Fruit fly (Drosophila melanogaster): ENCODE measurements around the gene BobA.

Gene BobA

DNA sequence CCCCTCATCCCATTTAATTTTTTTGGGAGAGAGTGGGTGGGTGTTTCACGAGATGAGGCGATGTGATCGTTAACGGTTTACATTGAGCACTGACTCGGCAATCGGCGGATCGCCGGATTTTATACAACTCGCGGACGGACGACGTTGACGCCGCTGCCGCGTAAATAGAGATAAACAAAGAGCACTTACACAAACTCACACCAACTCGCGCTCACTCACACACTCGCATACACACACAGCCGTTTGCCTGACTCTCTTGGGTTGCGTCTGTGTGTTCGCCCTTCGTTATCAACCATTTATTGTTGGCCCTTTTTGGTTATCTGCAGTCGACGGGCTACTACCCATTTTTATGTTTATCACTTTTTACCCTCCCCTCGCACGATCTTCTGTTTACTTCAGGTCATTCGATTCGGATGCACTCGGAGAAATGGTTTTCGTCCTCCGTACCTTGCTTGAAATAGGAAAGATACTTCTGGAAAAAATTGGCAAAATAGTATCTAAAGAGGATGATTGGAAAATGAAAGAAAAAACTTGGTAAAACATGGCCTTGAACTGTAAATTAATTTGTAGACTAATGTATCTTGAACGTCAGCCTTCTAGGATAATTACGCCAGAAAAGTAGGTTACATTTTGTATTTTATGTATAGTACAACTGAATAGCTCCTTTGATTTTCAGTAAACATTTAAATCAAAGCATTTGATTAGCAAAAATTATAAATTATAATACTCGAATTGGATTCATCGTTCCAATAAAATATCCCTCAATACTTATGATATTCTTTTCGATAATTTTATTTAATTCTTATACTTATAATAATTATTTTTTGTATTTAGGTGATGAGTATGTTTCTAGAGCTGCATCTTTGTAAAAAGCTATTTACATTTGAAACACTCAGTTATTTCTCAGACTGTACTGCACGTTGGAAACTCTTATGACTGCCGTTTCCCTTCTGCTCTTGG lies 31.9 kb upstream of the BobA start (continued):
- TF ChIP-seq HmgD (GFP tag; optimal IDR thresholded peaks at IDR 0.05) (no peak), CG1529 (GFP tag; optimal IDR thresholded peaks at IDR 0.05) (peak; percentile 11), CG10462 (GFP tag; optimal IDR thresholded peaks at IDR 0.05) (peak; percentile 27), CG6854 (GFP tag; optimal IDR thresholded peaks at IDR 0.05) (no peak), CG30403 (GFP tag; optimal IDR thresholded peaks at IDR 0.05) (peak; percentile 60), HmgZ (tag; optimal IDR thresholded peaks at IDR 0.05) (peak; percentile 33), CG4617 (GFP tag; optimal IDR thresholded peaks at IDR 0.05; ENCODE audit: borderline replicate concordance) (peak; percentile 3), amos (GFP tag; IDR thresholded peaks at IDR 0.05; ENCODE audit: partially characterized antibody) (peak; percentile 41; the same call in 1 of the 2 replicates), CG10366 (GFP tag; IDR thresholded peaks at IDR 0.05) (no peak; the same call in 1 of the 2 replicates), Doc3 (GFP tag; IDR thresholded peaks at IDR 0.05; ENCODE audit: partially characterized antibody) (no peak), dati (GFP tag; IDR thresholded peaks at IDR 0.05) (no peak), CG1024 (GFP tag; IDR thresholded peaks at IDR 0.05) (0 out of 2 replicates have a peak, but pooled peaks have one; percentile 17), CG11456 (GFP tag; IDR thresholded peaks at IDR 0.05) (no peak), Atf6 (GFP tag; IDR thresholded peaks at IDR 0.05) (0 out of 2 replicates have a peak, but pooled peaks have one; percentile 8), sim (GFP tag; IDR thresholded peaks at IDR 0.05) (0 out of 2 replicates have a peak, but pooled peaks have one; percentile 4), CG6813 (GFP tag; optimal IDR thresholded peaks at IDR 0.05) (peak; percentile 49), CG15479 (GFP tag; optimal IDR thresholded peaks at IDR 0.05) (peak; percentile 91), Abd-B (GFP tag; optimal IDR thresholded peaks at IDR 0.05) (peak; percentile 59), wek (GFP tag; optimal IDR thresholded peaks at IDR 0.05) (peak; percentile 10), E2f2 (GFP tag; IDR thresholded peaks at IDR 0.05) (0 out of 2 replicates have a peak, but pooled peaks have one; percentile 29), Sox100B (GFP tag; optimal IDR thresholded peaks at IDR 0.05) (peak; percentile 51), CG15269 (tag; optimal IDR thresholded peaks at IDR 0.05) (peak; percentile 18), CG7839 (tag; optimal IDR thresholded peaks at IDR 0.05) (peak; percentile 47), Lpt (GFP tag; optimal IDR thresholded peaks at IDR 0.05) (no peak), knrl (GFP tag; IDR thresholded peaks at IDR 0.05; ENCODE audit: partially characterized antibody) (no peak), pum (GFP tag; optimal IDR thresholded peaks at IDR 0.05) (peak; percentile 51), Rx (GFP tag; IDR thresholded peaks at IDR 0.05) (peak; percentile 47; the same call in 1 of the 2 replicates), unc-4 (GFP tag; IDR thresholded peaks at IDR 0.05; ENCODE audit: partially characterized antibody) (no peak), YL-1 (GFP tag; optimal IDR thresholded peaks at IDR 0.05) (peak; percentile 35), tup (GFP tag; optimal IDR thresholded peaks at IDR 0.05) (no peak), CG31365 (tag; optimal IDR thresholded peaks at IDR 0.05) (peak; percentile 17), ERR (GFP tag; optimal IDR thresholded peaks at IDR 0.05) (no peak), slbo (GFP tag; IDR thresholded peaks at IDR 0.05) (no peak), CG2129 (GFP tag; IDR thresholded peaks at IDR 0.05; ENCODE audit: partially characterized antibody) (no peak), al (GFP tag; IDR thresholded peaks at IDR 0.05) (no peak), CG9215 (GFP tag; IDR thresholded peaks at IDR 0.05) (no peak), Hsf (GFP tag; optimal IDR thresholded peaks at IDR 0.05) (peak; percentile 43), lab (GFP tag; optimal IDR thresholded peaks at IDR 0.05) (peak; percentile 53), org-1 (GFP tag; optimal IDR thresholded peaks at IDR 0.05) (peak; percentile 11), emc (GFP tag; optimal IDR thresholded peaks at IDR 0.05) (no peak), sob (GFP tag; IDR thresholded peaks at IDR 0.05) (peak; percentile 67; the same call in 1 of the 2 replicates), wor (GFP tag; IDR thresholded peaks at IDR 0.05) (no peak), CG17912 (GFP tag; optimal IDR thresholded peaks at IDR 0.05) (peak; percentile 17), fu2 (GFP tag; optimal IDR thresholded peaks at IDR 0.05) (no peak), CG2199 (GFP tag; IDR thresholded peaks at IDR 0.05) (peak; percentile 56; the same call in 1 of the 3 replicates), Hmr (GFP tag; optimal IDR thresholded peaks at IDR 0.05) (no peak), CG31441 (GFP tag; IDR thresholded peaks at IDR 0.05) (peak; percentile 73; the same call in 1 of the 2 replicates), Hr3 (GFP tag; optimal IDR thresholded peaks at IDR 0.05) (peak; percentile 64)
